Worm (Caenorhabditis elegans): ENCODE measurements around the gene Y116A8B.4.
A peak's percentile ranks its signal among the peaks of the same experiment; 100 is the strongest.

Gene Y116A8B.4

DNA sequence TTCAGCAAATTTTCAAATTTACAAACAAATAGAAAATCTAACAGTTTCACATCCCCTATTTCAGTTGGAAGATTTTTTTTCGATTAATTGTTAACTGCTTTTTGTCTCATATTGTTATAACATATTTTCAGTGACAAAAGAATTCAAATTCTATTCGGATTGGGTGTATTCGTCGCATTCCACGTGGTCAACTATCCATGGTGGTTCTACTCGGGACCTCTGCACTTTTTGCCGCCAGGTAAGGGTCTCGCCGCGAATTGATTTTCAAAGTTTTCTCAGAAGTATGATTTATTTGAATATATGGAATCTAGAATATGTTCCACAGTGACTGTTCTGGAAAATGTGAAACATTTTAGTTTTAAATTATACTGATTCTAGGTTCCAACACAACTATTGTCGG lies 25.0 kb downstream of the Y116A8B.4 start:
- no peak for TF ChIP-seq ham-2 (GFP tag; optimal IDR thresholded peaks at IDR 0.05)
- no peak for TF ChIP-seq unc-120 (tag; optimal IDR thresholded peaks at IDR 0.05; ENCODE audit: poor library complexity, severe bottlenecking)
- TF ChIP-seq nhr-12 (tag; optimal IDR thresholded peaks at IDR 0.05), result no peak
- TF ChIP-seq blmp-1 (tag; optimal IDR thresholded peaks at IDR 0.05), result no peak
- no peak for TF ChIP-seq flh-1 (GFP tag; optimal IDR thresholded peaks at IDR 0.05)
- TF ChIP-seq unc-39 (tag; optimal IDR thresholded peaks at IDR 0.05), result no peak

DNA sequence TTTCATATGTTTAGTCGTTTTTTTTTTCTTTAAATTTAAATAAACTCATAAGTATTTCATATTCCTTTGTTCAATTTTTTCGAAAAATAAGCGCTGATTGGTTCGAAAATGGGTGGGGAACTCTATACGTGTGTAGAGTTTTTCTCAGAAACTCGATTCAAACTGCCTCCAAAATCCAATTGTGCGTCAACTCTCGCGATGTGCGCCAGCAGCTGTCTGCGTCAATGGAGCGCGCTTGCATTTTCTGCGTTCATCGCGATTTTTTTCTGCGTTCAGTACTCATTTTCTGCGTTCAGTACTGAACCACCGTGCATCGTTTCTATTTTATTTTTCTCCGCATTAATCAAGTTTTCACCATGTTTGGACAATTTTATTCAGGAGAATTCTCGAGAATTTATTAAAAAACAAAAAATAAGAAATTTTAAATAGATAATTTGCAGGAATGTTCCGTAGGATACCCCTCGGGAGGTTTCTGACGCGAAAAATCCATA lies 26.2 kb downstream of the Y116A8B.4 start, which contains the start of gene eelo-2:
Gene eelo-2, plus strand, starts transcription at position 441 of the 491 bp plus-strand sequence.
- TF ChIP-seq snpc-4 (tag; optimal IDR thresholded peaks at IDR 0.05) (no peak), tbx-8 (GFP tag; optimal IDR thresholded peaks at IDR 0.05) (no peak), elt-1 (tag; optimal IDR thresholded peaks at IDR 0.05; ENCODE audit: borderline replicate concordance, insufficient read depth) (peak; percentile 46), flh-1 (GFP tag; optimal IDR thresholded peaks at IDR 0.05) (no peak), nhr-28 (tag; optimal IDR thresholded peaks at IDR 0.05) (no peak), cnd-1 (tag; optimal IDR thresholded peaks at IDR 0.05) (peak; percentile 81), elt-3 (tag; optimal IDR thresholded peaks at IDR 0.05) (no peak), lin-13 (tag; optimal IDR thresholded peaks at IDR 0.05) (peak; percentile 99), mab-5 (tag; optimal IDR thresholded peaks at IDR 0.05) (peak; percentile 78), nhr-76 (tag; optimal IDR thresholded peaks at IDR 0.05) (no peak), nhr-2 (tag; optimal IDR thresholded peaks at IDR 0.05) (peak; percentile 60), ham-2 (GFP tag; optimal IDR thresholded peaks at IDR 0.05) (no peak), mls-2 (tag; optimal IDR thresholded peaks at IDR 0.05) (peak; percentile 72), zip-8 (tag; optimal IDR thresholded peaks at IDR 0.05) (no peak), ceh-39 (tag; optimal IDR thresholded peaks at IDR 0.05) (peak; percentile 80), sem-2 (GFP tag; optimal IDR thresholded peaks at IDR 0.05) (no peak), unc-39 (tag; optimal IDR thresholded peaks at IDR 0.05) (peak; percentile 19), pha-4 (tag; optimal IDR thresholded peaks at IDR 0.05) (peak; percentile 99), drap-1 (GFP tag; optimal IDR thresholded peaks at IDR 0.05) (peak; percentile 81), bed-3 (GFP tag; optimal IDR thresholded peaks at IDR 0.05) (no peak), ceh-83 (GFP tag; optimal IDR thresholded peaks at IDR 0.05) (no peak), ztf-11 (tag; optimal IDR thresholded peaks at IDR 0.05) (peak; percentile 79), mep-1 (tag; optimal IDR thresholded peaks at IDR 0.05) (peak; percentile 98), nhr-237 (tag; optimal IDR thresholded peaks at IDR 0.05) (peak; percentile 97), lsy-2 (tag; optimal IDR thresholded peaks at IDR 0.05) (peak; percentile 91), unc-120 (tag; optimal IDR thresholded peaks at IDR 0.05; ENCODE audit: poor library complexity, severe bottlenecking) (peak; percentile 17), hlh-1 (tag; optimal IDR thresholded peaks at IDR 0.05) (peak; percentile 73), sptf-1 (tag; optimal IDR thresholded peaks at IDR 0.05) (peak; percentile 90), ces-1 (GFP tag; optimal IDR thresholded peaks at IDR 0.05) (peak; percentile 78), unc-62 (GFP tag; optimal IDR thresholded peaks at IDR 0.05) (peak; percentile 71), lin-32 (GFP tag; optimal IDR thresholded peaks at IDR 0.05) (no peak), blmp-1 (tag; optimal IDR thresholded peaks at IDR 0.05) (no peak), M03D4.4 (tag; optimal IDR thresholded peaks at IDR 0.05) (peak; percentile 73), ceh-43 (GFP tag; optimal IDR thresholded peaks at IDR 0.05) (peak; percentile 48), nhr-12 (tag; optimal IDR thresholded peaks at IDR 0.05) (no peak)

DNA sequence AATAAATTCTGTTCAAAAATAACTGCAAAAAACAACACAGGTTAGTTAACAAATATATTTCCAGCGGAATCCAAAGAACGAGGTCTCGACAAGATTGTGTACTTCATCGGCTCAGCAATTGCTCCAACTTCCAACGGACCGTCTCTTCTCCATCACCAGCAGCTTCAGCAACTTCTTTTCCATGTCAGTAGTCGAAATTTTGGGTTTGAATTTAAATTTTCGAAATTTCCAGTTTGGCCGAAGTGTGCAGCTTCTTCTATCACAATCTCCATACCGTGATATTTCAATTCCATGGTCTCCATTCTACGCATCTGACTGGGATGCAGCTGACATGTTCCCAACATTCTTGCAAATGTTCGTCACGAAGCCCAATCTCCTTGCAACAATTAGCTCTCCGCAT lies 29.9 kb downstream of the Y116A8B.4 start:
- TF ChIP-seq nhr-237 (tag; optimal IDR thresholded peaks at IDR 0.05) (no peak), lin-32 (GFP tag; optimal IDR thresholded peaks at IDR 0.05) (no peak), mls-2 (tag; optimal IDR thresholded peaks at IDR 0.05) (no peak)

DNA sequence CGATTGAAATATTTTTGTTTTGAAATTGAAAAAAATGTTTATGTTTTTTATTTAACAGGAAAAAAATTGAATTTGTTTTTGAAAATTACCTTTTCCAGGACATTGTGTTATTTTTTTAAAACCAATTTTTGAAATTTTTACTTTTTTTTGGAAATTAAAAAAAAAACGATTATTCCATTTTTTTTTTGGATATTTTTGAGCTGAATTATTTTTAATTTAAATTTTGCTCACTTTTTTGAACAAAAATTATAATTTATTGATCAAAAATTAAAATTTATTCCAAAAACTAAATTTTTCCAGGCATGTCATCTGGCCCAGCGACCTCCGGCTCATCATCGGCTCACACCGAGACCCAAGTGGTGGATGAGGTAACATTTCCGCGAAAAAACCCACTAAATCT lies 31.4 kb downstream of the Y116A8B.4 start, which contains the start of gene gtf-2E1:
Gene gtf-2E1, plus strand, starts transcription at position 301 of the 400 bp plus-strand sequence.
- TF ChIP-seq nhr-28 (tag; optimal IDR thresholded peaks at IDR 0.05) (no peak), snpc-4 (tag; optimal IDR thresholded peaks at IDR 0.05) (no peak), bed-3 (GFP tag; optimal IDR thresholded peaks at IDR 0.05) (no peak), sptf-1 (tag; optimal IDR thresholded peaks at IDR 0.05) (no peak), ces-1 (GFP tag; optimal IDR thresholded peaks at IDR 0.05) (no peak), nhr-76 (tag; optimal IDR thresholded peaks at IDR 0.05) (no peak), elt-3 (tag; optimal IDR thresholded peaks at IDR 0.05) (no peak)
